Worm (Caenorhabditis elegans) whole organism, mixed stage, embryonic: ENCODE data around the gene rike-1.
A peak's percentile ranks its signal among the peaks of the same experiment; 100 is the strongest.

Experiments used
- M03D4.4 ChIP-seq: sonication (generic microtip); optimal IDR thresholded peaks from 2 replicates; lab custom pipeline; 2017; ENCODE audit warnings: mild to moderate bottlenecking, missing genetic modification characterization, missing compliant biosample characterization
- bed-3 ChIP-seq: fragments of 200-800 bp; sonication (Bioruptor generic); optimal IDR thresholded peaks from 3 replicates; lab custom pipeline; 2018; ENCODE audit warnings: mild to moderate bottlenecking, missing genetic modification characterization, moderate library complexity, missing compliant biosample characterization
- blmp-1 ChIP-seq: fragments of 150-350 bp; optimal IDR thresholded peaks from 2 replicates; lab custom pipeline; 2014; ENCODE audit warnings: missing biosample characterization, missing genetic modification characterization
- ceh-39 ChIP-seq: fragments of 150-350 bp; optimal IDR thresholded peaks from 2 replicates; lab custom pipeline; 2014; ENCODE audit warnings: missing biosample characterization, missing genetic modification characterization
- ceh-43 ChIP-seq: fragments of 200-800 bp; sonication (Bioruptor generic); optimal IDR thresholded peaks from 2 replicates; lab custom pipeline; 2018; ENCODE audit warnings: mild to moderate bottlenecking, missing genetic modification characterization, moderate library complexity, missing compliant biosample characterization
- ceh-83 ChIP-seq: fragments of 200-800 bp; sonication (Bioruptor generic); optimal IDR thresholded peaks from 2 replicates; lab custom pipeline; 2018; ENCODE audit warnings: mild to moderate bottlenecking, missing genetic modification characterization, missing compliant biosample characterization
- ces-1 ChIP-seq: fragments of 150-350 bp; optimal IDR thresholded peaks from 2 replicates; lab custom pipeline; 2014; ENCODE audit warnings: missing biosample characterization, missing genetic modification reagents, missing genetic modification characterization
- cnd-1 ChIP-seq: fragments of 200-800 bp; sonication (Bioruptor generic); optimal IDR thresholded peaks from 2 replicates; lab custom pipeline; 2018; ENCODE audit warnings: mild to moderate bottlenecking, missing genetic modification characterization, missing compliant biosample characterization
- drap-1 ChIP-seq: fragments of 200-800 bp; sonication (Bioruptor generic); optimal IDR thresholded peaks from 3 replicates; lab custom pipeline; 2018; ENCODE audit warnings: mild to moderate bottlenecking, missing genetic modification characterization, missing compliant biosample characterization
- elt-1 ChIP-seq: sonication (generic microtip); optimal IDR thresholded peaks from 2 replicates; lab custom pipeline; 2017; ENCODE audit warnings: missing genetic modification characterization, mild to moderate bottlenecking, missing compliant biosample characterization, antibody characterized with exemption, moderate library complexity, borderline replicate concordance; ENCODE audit not compliant: insufficient read depth
- elt-3 ChIP-seq: fragments of 150-350 bp; optimal IDR thresholded peaks from 2 replicates; lab custom pipeline; 2014; ENCODE audit warnings: missing biosample characterization, missing genetic modification characterization
- ham-2 ChIP-seq: fragments of 200-800 bp; sonication (Bioruptor generic); optimal IDR thresholded peaks from 2 replicates; lab custom pipeline; 2018; ENCODE audit warnings: mild to moderate bottlenecking, missing genetic modification characterization, missing compliant biosample characterization
- hlh-1 ChIP-seq: fragments of 150-350 bp; optimal IDR thresholded peaks from 2 replicates; lab custom pipeline; 2014; ENCODE audit warnings: missing biosample characterization, missing genetic modification reagents, missing genetic modification characterization
- lin-13 ChIP-seq: fragments of 150-350 bp; optimal IDR thresholded peaks from 2 replicates; lab custom pipeline; 2014; ENCODE audit warnings: missing biosample characterization, missing genetic modification characterization
- mab-5 ChIP-seq: fragments of 150-350 bp; optimal IDR thresholded peaks from 2 replicates; lab custom pipeline; 2014; ENCODE audit warnings: missing biosample characterization, missing genetic modification characterization
- mep-1 ChIP-seq: fragments of 150-350 bp; optimal IDR thresholded peaks from 2 replicates; lab custom pipeline; 2017; ENCODE audit warnings: missing biosample characterization, missing genetic modification reagents, missing genetic modification characterization, inconsistent platforms
- nhr-12 ChIP-seq: fragments of 150-350 bp; optimal IDR thresholded peaks from 2 replicates; lab custom pipeline; 2014; ENCODE audit warnings: missing biosample characterization, missing genetic modification characterization
- nhr-2 ChIP-seq: fragments of 150-350 bp; optimal IDR thresholded peaks from 2 replicates; lab custom pipeline; 2014; ENCODE audit warnings: missing biosample characterization, missing genetic modification characterization
- nhr-237 ChIP-seq: fragments of 150-350 bp; optimal IDR thresholded peaks from 2 replicates; lab custom pipeline; 2014; ENCODE audit warnings: missing biosample characterization, missing genetic modification characterization
- nhr-28 ChIP-seq: fragments of 150-350 bp; optimal IDR thresholded peaks from 2 replicates; lab custom pipeline; 2014; ENCODE audit warnings: missing biosample characterization, missing genetic modification characterization
- nhr-76 ChIP-seq: sonication (generic microtip); optimal IDR thresholded peaks from 2 replicates; lab custom pipeline; 2017; ENCODE audit warnings: missing biosample characterization, missing genetic modification characterization
- pha-4 ChIP-seq: fragments of 150-350 bp; optimal IDR thresholded peaks from 2 replicates; lab custom pipeline; 2018; ENCODE audit warnings: missing biosample characterization, missing genetic modification reagents, missing genetic modification characterization
- sem-2 ChIP-seq: fragments of 200-800 bp; sonication (Bioruptor generic); optimal IDR thresholded peaks from 2 replicates; lab custom pipeline; 2018; ENCODE audit warnings: mild to moderate bottlenecking, missing genetic modification characterization, missing compliant biosample characterization
- snpc-4 ChIP-seq: fragments of 150-350 bp; optimal IDR thresholded peaks from 2 replicates; lab custom pipeline; 2014; ENCODE audit warnings: missing biosample characterization, missing genetic modification characterization
- sptf-1 ChIP-seq: sonication (generic microtip); optimal IDR thresholded peaks from 2 replicates; lab custom pipeline; 2017; ENCODE audit warnings: mild to moderate bottlenecking, missing genetic modification characterization, moderate library complexity, missing compliant biosample characterization
- tbx-8 ChIP-seq: fragments of 200-800 bp; sonication (Bioruptor generic); optimal IDR thresholded peaks from 2 replicates; lab custom pipeline; 2018; ENCODE audit warnings: mild to moderate bottlenecking, missing genetic modification characterization, moderate library complexity, missing compliant biosample characterization
- unc-120 ChIP-seq: sonication (generic microtip); optimal IDR thresholded peaks from 2 replicates; lab custom pipeline; 2017; ENCODE audit warnings: missing genetic modification characterization, missing compliant biosample characterization; ENCODE audit not compliant: poor library complexity, severe bottlenecking
- unc-39 ChIP-seq: fragments of 150-350 bp; optimal IDR thresholded peaks from 2 replicates; lab custom pipeline; 2014; ENCODE audit warnings: missing biosample characterization, missing genetic modification characterization
- unc-62 ChIP-seq: fragments of 150-350 bp; optimal IDR thresholded peaks from 2 replicates; lab custom pipeline; 2014; ENCODE audit warnings: missing biosample characterization, missing genetic modification reagents, missing genetic modification characterization
- zip-8 ChIP-seq: fragments of 150-350 bp; optimal IDR thresholded peaks from 2 replicates; lab custom pipeline; 2014; ENCODE audit warnings: missing biosample characterization, missing genetic modification characterization
- ztf-11 ChIP-seq: fragments of 150-350 bp; optimal IDR thresholded peaks from 2 replicates; lab custom pipeline; 2014; ENCODE audit warnings: missing biosample characterization, missing genetic modification characterization

The rike-1 gene

ce11 chrV:14508005-14508521 lies 37.6 kb downstream of the rike-1 start, which contains the start of gene R02D5.1:
R02D5.1 (plus strand) TSS chrV:14508249.
- TF ChIP-seq nhr-2 (tag; lab: Kevin White, UChicago): peak; percentile 2
- peak; percentile 34 for TF ChIP-seq cnd-1 (tag; lab: Kevin White, UChicago)
- TF ChIP-seq elt-1: peak; percentile 19
- TF ChIP-seq bed-3: no peak
- no peak for TF ChIP-seq M03D4.4 (tag; lab: Kevin White, UChicago)
- TF ChIP-seq pha-4: no peak
- no peak for TF ChIP-seq ceh-83
- TF ChIP-seq blmp-1 (tag; lab: Kevin White, UChicago): peak; percentile 95
- TF ChIP-seq lin-13 (tag; lab: Kevin White, UChicago): no peak
- peak; percentile 56 for TF ChIP-seq drap-1
- TF ChIP-seq ztf-11 (tag; lab: Kevin White, UChicago): no peak
- TF ChIP-seq ces-1 (GFP tag; lab: Kevin White, UChicago): peak; percentile 25
- TF ChIP-seq ham-2 (GFP tag; lab: Kevin White, UChicago): peak; percentile 71

DNA sequence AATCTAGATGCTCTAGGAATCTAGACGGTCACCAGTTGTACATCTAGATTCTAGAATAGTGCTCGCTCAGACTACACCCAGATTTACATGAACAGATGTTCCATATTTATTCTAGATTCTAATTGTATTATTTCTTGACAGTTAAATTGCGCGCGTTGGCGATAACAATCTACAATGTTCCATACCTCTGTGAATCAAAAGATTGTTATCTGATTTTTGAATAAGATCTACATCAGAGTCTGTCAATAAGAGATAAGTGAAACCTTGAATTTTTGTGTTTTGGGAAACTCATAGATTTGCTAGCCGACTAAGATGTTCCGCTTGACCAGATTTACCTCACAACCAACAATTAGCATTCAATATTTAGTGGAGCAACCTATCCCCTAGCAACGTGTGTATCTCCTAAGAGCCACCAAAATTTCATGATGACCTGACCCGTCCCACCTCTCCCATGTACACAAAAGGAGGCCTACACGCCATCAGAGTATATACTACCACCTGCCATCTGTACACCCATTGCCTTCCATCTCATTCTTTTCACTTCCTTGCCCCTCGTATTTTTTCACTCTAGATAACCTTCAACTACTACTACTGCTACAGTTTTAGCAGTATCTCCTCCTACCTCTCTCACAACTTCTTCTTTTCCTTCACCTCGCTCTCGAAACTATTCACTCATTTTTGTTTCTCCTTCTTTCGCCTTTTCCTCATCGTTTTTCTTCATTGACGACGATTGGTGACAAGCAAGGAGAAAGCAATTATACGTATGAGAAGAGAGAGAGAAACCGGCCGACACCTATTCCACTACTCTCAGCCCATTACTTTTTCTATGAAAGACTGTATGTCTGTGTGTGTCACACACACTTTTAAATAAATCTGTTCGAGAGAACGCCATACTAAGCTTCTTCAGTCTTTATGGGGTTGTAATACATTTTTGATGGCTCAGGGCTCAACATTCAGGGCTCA lies 38.7 kb downstream of the rike-1 start:
- no peak for TF ChIP-seq nhr-28 (tag; lab: Kevin White, UChicago)
- no peak for TF ChIP-seq mab-5 (tag; lab: Kevin White, UChicago)
- peak; percentile 46 for TF ChIP-seq ztf-11 (tag; lab: Kevin White, UChicago)
- peak; percentile 99 for TF ChIP-seq elt-1
- TF ChIP-seq unc-39: no peak
- no peak for TF ChIP-seq zip-8
- no peak for TF ChIP-seq hlh-1 (tag; lab: Kevin White, UChicago)
- TF ChIP-seq unc-62 (GFP tag; lab: Kevin White, UChicago): peak; percentile 68
- TF ChIP-seq ham-2 (GFP tag; lab: Kevin White, UChicago): peak; percentile 57
- peak; percentile 53 for TF ChIP-seq nhr-2 (tag; lab: Kevin White, UChicago)
- no peak for TF ChIP-seq bed-3
- peak; percentile 66 for TF ChIP-seq drap-1
- no peak for TF ChIP-seq nhr-237
- peak; percentile 58 for TF ChIP-seq ces-1 (GFP tag; lab: Kevin White, UChicago)
- TF ChIP-seq tbx-8 (GFP tag; lab: Kevin White, UChicago): no peak

DNA sequence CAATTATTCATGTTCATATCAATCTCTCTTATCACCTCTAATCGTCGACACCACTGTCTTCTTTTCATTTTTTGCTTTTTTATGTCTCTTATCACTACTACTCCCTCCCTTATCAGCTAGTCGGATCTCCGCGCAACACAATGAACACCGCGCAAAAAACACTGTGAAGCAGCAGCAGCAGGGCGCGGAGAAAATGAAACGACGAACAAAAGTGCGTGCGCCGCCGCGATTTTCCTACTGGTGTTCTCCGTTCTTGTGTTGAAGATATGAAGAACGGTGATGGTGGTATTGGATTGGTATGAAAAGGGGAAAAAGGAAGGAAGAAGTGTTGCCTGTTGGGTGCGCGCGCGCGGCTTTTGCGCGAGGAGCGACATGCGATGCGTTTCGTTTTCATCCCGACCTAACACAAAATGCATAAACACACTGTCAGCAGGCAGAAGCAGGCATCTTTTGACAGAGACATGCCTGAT lies 39.9 kb downstream of the rike-1 start:
- TF ChIP-seq elt-1 (peak; percentile 92), ham-2 (GFP tag; lab: Kevin White, UChicago) (peak; percentile 95), sptf-1 (tag; lab: Kevin White, UChicago) (peak; percentile 30), elt-3 (peak; percentile 14), sem-2 (GFP tag; lab: Kevin White, UChicago) (peak; percentile 7), cnd-1 (tag; lab: Kevin White, UChicago) (peak; percentile 15), mep-1 (tag; lab: Kevin White, UChicago) (no peak), ces-1 (GFP tag; lab: Kevin White, UChicago) (no peak), drap-1 (peak; percentile 62), zip-8 (no peak)
- TF ChIP-seq, all 35 proteins: peak for 7

DNA sequence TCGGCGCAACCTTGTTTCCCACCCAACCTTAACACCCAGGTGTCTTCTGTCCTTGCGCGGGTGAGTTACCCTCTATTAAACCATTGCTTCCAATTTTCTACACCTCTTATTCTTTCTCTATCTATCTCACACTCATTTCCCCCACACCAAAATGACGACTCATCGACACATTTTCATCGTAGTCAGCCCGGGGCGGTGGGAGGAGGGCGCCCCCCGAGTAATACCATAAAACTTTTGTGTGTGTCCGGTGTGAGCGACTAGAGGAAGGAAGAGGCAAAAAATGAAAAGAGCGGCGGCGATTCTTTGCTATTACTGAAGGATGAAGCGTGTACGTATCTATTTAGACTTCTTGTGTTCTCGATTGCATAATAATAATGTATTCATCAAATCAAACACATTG lies 40.9 kb downstream of the rike-1 start:
- TF ChIP-seq nhr-12: no peak
- TF ChIP-seq ceh-43 (GFP tag; lab: Kevin White, UChicago): no peak
- TF ChIP-seq M03D4.4 (tag; lab: Kevin White, UChicago): peak; percentile 29
- no peak for TF ChIP-seq ceh-39
- peak; percentile 66 for TF ChIP-seq drap-1
- TF ChIP-seq mep-1 (tag; lab: Kevin White, UChicago): no peak

DNA sequence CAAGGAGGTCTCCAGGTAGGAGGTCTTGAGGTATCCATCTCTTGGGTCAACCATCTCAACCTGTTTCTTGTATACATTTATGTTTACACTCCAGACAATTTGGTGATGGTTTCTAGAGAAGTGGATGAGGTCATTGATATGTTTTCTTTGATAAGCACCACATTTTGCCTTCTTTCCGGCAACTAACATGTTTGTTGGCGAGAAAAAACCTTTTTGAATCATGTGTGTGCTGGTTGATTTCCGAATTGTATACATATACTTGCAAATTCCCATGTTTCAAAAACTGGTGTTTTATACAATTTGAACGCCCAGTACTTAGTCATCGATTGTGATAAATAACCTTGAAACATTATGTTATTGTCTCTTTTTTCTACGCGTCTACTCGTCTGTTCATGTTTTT lies 41.5 kb downstream of the rike-1 start:
- no peak for TF ChIP-seq snpc-4 (tag; lab: Kevin White, UChicago)
- no peak for TF ChIP-seq sem-2 (GFP tag; lab: Kevin White, UChicago)
- no peak for TF ChIP-seq zip-8
- TF ChIP-seq ceh-83: no peak
- no peak for TF ChIP-seq ceh-43 (GFP tag; lab: Kevin White, UChicago)
- no peak for TF ChIP-seq cnd-1 (tag; lab: Kevin White, UChicago)
- TF ChIP-seq sptf-1 (tag; lab: Kevin White, UChicago): no peak
- TF ChIP-seq ceh-39: no peak
- no peak for TF ChIP-seq nhr-2 (tag; lab: Kevin White, UChicago)
- TF ChIP-seq elt-1: no peak
- TF ChIP-seq nhr-76: no peak
- no peak for TF ChIP-seq pha-4
- no peak for TF ChIP-seq unc-39
- no peak for TF ChIP-seq unc-120 (tag; lab: Kevin White, UChicago)
- TF ChIP-seq unc-62 (GFP tag; lab: Kevin White, UChicago): no peak
- no peak for TF ChIP-seq nhr-237
- no peak for TF ChIP-seq tbx-8 (GFP tag; lab: Kevin White, UChicago)
